Worm (Caenorhabditis elegans) whole organism, L4 larva: ENCODE results near the gene eri-12.

Experiments used
- T20F7.1 ChIP-seq: fragments of 200-800 bp; sonication (Bioruptor generic); optimal IDR thresholded peaks from 2 replicates; lab custom pipeline; 2018; ENCODE audit warnings: mild to moderate bottlenecking, missing genetic modification characterization, missing compliant biosample characterization
- ZK546.5 ChIP-seq, 2 experiments: sonication (generic microtip); optimal IDR thresholded peaks; 2 replicates each; lab custom pipeline; 2017; ENCODE audit warnings: missing biosample characterization in 2 of 2, missing genetic modification characterization in 2 of 2
- cey-2 ChIP-seq: sonication (generic microtip); optimal IDR thresholded peaks from 3 replicates; lab custom pipeline; 2017; ENCODE audit warnings: missing genetic modification characterization, mild to moderate bottlenecking, missing compliant biosample characterization, antibody characterized with exemption, borderline replicate concordance; ENCODE audit not compliant: insufficient read depth
- egl-27 ChIP-seq: sonication (generic microtip); optimal IDR thresholded peaks from 3 replicates; lab custom pipeline; 2017; ENCODE audit warnings: missing biosample characterization, missing genetic modification reagents, missing genetic modification characterization
- fos-1 ChIP-seq: fragments of 150-350 bp; optimal IDR thresholded peaks from 2 replicates; lab custom pipeline; 2014; ENCODE audit warnings: missing biosample characterization, missing genetic modification characterization
- lin-15B ChIP-seq: fragments of 150-350 bp; sonication (generic microtip); optimal IDR thresholded peaks from 3 replicates; lab custom pipeline; 2014; ENCODE audit warnings: missing biosample characterization, missing genetic modification characterization
- mxl-3 ChIP-seq: fragments of 200-800 bp; sonication (Bioruptor generic); optimal IDR thresholded peaks from 2 replicates; lab custom pipeline; 2018; ENCODE audit warnings: mild to moderate bottlenecking, missing genetic modification characterization, missing compliant biosample characterization
- pha-4 ChIP-seq, 2 experiments: fragments of 150-350 bp in 1 of 2; fragments of 200-800 bp in 1 of 2; sonication (Bioruptor generic) in 1 of 2; IDR thresholded peaks in 1 of 2; optimal IDR thresholded peaks in 1 of 2; 2 replicates each; pipeline versions ENCODE4 v1.3.6 to Lab custom; 2014 to 2022; ENCODE audit warnings: missing genetic modification characterization in 2 of 2, missing genetic modification reagents in 2 of 2, missing biosample characterization in 1 of 2, missing compliant biosample characterization in 1 of 2
- spr-1 ChIP-seq: sonication (generic microtip); optimal IDR thresholded peaks from 2 replicates; lab custom pipeline; 2016; ENCODE audit warnings: mild to moderate bottlenecking, missing genetic modification characterization, missing compliant biosample characterization
- ztf-11 ChIP-seq: fragments of 150-350 bp; optimal IDR thresholded peaks from 2 replicates; lab custom pipeline; 2014; ENCODE audit warnings: missing biosample characterization, missing genetic modification characterization

DNA sequence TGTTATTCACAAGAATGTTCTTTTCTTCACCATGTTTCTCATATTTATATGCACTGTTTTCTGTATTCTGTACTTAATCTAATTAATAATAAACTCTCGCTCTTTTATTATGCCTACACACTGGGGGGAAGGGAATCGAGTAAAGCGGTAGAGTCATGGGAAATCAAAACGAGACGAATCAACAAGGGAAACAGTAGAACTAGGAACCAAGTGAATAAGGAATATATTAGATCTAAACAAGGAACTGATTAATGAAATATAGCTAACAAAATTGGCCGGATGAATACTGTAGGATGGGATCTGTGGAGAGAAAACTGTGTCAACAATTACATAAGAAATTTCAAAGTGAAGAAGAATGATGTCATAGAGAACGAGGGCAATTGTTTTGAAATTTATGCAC, 21.6 kb upstream of the eri-12 start:
- no peak for TF ChIP-seq ztf-11 (tag; lab: Kevin White, UChicago)
- no peak for TF ChIP-seq egl-27 (tag; lab: Kevin White, UChicago)
- no peak for TF ChIP-seq pha-4 (GFP tag; IDR thresholded peaks at IDR 0.05; lab: Robert Waterston, UW)
- no peak for TF ChIP-seq pha-4 (tag; optimal IDR thresholded peaks at IDR 0.05; lab: Kevin White, UChicago)
- TF ChIP-seq spr-1 (tag; lab: Kevin White, UChicago) = no peak
- TF ChIP-seq lin-15B = no peak
- TF ChIP-seq fos-1 = no peak
- no peak for TF ChIP-seq mxl-3 (GFP tag; lab: Kevin White, UChicago)
- TF ChIP-seq ZK546.5 (tag; optimal IDR thresholded peaks at IDR 0.05; lab: Kevin White, UChicago) = no peak
- no peak for TF ChIP-seq cey-2
- no peak for TF ChIP-seq T20F7.1 (GFP tag; lab: Kevin White, UChicago)
